Worm (Caenorhabditis elegans) whole organism, L2 larva: Measurements from ENCODE around the gene srv-1.

Experiments used
- nhr-25 ChIP-seq: fragments of 150-350 bp; sonication (generic microtip); optimal IDR thresholded peaks from 3 replicates; lab custom pipeline; 2014; ENCODE audit warnings: missing biosample characterization, missing genetic modification characterization
- nhr-77 ChIP-seq: fragments of 150-350 bp; optimal IDR thresholded peaks from 2 replicates; lab custom pipeline; 2014; ENCODE audit warnings: missing biosample characterization, missing genetic modification characterization

- no peak for TF ChIP-seq nhr-77
- TF ChIP-seq nhr-25 (tag; lab: Kevin White, UChicago), result no peak
These were observed 44.8 kb upstream of the srv-1 start for ce11 chrIII:6805397-6805796.
